Fruit fly (Drosophila melanogaster) whole organism, embryonic: Measurements from ENCODE around the gene por.
A peak's percentile ranks its signal among the peaks of the same experiment; 100 is the strongest.

Source experiments
- Atf6 ChIP-seq: fragments of 200-800 bp; sonication (Bioruptor generic); IDR thresholded peaks from 2 replicates; pipeline ENCODE4 v1.3.6; 2022; ENCODE audit warnings: missing biosample characterization, missing genetic modification characterization
- CG10462 ChIP-seq: fragments of 200-800 bp; sonication (Bioruptor generic); optimal IDR thresholded peaks from 2 replicates; lab custom pipeline; 2016; ENCODE audit warnings: missing biosample characterization, missing genetic modification characterization
- CG11456 ChIP-seq: fragments of 200-800 bp; sonication (Bioruptor generic); IDR thresholded peaks from 3 replicates; pipeline ENCODE4 v1.3.6; 2022; ENCODE audit warnings: missing biosample characterization, missing genetic modification characterization
- CG12942 ChIP-seq: fragments of 200-800 bp; sonication (Bioruptor generic); optimal IDR thresholded peaks from 3 replicates; lab custom pipeline; 2016; ENCODE audit warnings: missing biosample characterization, missing genetic modification characterization
- CG13296 ChIP-seq: fragments of 200-800 bp; sonication (Bioruptor generic); optimal IDR thresholded peaks from 3 replicates; lab custom pipeline; 2018; ENCODE audit warnings: missing biosample characterization, mild to moderate bottlenecking, missing genetic modification characterization
- CG15011 ChIP-seq: fragments of 200-800 bp; sonication (Bioruptor generic); optimal IDR thresholded peaks from 3 replicates; lab custom pipeline; 2018; ENCODE audit warnings: missing biosample characterization, mild to moderate bottlenecking, missing genetic modification characterization
- CG17361 ChIP-seq: fragments of 200-800 bp; sonication (Bioruptor generic); IDR thresholded peaks from 3 replicates; pipeline ENCODE4 v1.3.6; 2022; ENCODE audit warnings: missing biosample characterization, missing genetic modification characterization
- CG17385 ChIP-seq: fragments of 200-800 bp; sonication (Bioruptor generic); optimal IDR thresholded peaks from 3 replicates; lab custom pipeline; 2018; ENCODE audit warnings: missing biosample characterization, mild to moderate bottlenecking, missing genetic modification characterization
- CG1792 ChIP-seq: fragments of 200-800 bp; sonication (Bioruptor generic); optimal IDR thresholded peaks from 2 replicates; lab custom pipeline; 2016; ENCODE audit warnings: missing biosample characterization, missing genetic modification characterization
- CG2120 ChIP-seq: fragments of 200-800 bp; sonication (Bioruptor generic); optimal IDR thresholded peaks from 3 replicates; lab custom pipeline; 2016; ENCODE audit warnings: missing biosample characterization, missing genetic modification characterization
- CG2199 ChIP-seq: fragments of 200-800 bp; sonication (Bioruptor generic); IDR thresholded peaks from 3 replicates; pipeline ENCODE4 v1.3.6; 2022; ENCODE audit warnings: missing biosample characterization, missing genetic modification characterization
- CG2712 ChIP-seq: fragments of 200-800 bp; optimal IDR thresholded peaks from 3 replicates; lab custom pipeline; 2019; ENCODE audit warnings: missing biosample characterization, mild to moderate bottlenecking, missing genetic modification characterization, moderate library complexity
- CG30403 ChIP-seq: fragments of 200-800 bp; sonication (Bioruptor generic); optimal IDR thresholded peaks from 3 replicates; lab custom pipeline; 2016; ENCODE audit warnings: missing biosample characterization, missing genetic modification characterization
- CG31441 ChIP-seq: fragments of 200-800 bp; sonication (Bioruptor generic); IDR thresholded peaks from 2 replicates; pipeline ENCODE4 v1.3.6; 2022; ENCODE audit warnings: missing biosample characterization, missing genetic modification characterization
- CG3847 ChIP-seq: fragments of 200-800 bp; sonication (Bioruptor generic); IDR thresholded peaks from 2 replicates; pipeline ENCODE4 v1.3.6; 2022; ENCODE audit warnings: missing biosample characterization, missing genetic modification characterization
- CG43689 ChIP-seq: fragments of 200-800 bp; sonication (Bioruptor generic); IDR thresholded peaks from 2 replicates; pipeline ENCODE4 v1.3.6; 2022; ENCODE audit warnings: missing biosample characterization, missing genetic modification characterization
- CG4424 ChIP-seq: fragments of 200-800 bp; sonication (Bioruptor generic); optimal IDR thresholded peaks from 3 replicates; lab custom pipeline; 2016; ENCODE audit warnings: missing biosample characterization, missing genetic modification characterization
- CG4820 ChIP-seq: fragments of 200-800 bp; sonication (Bioruptor generic); optimal IDR thresholded peaks from 3 replicates; lab custom pipeline; 2016; ENCODE audit warnings: missing biosample characterization, missing genetic modification characterization
- CG6272 ChIP-seq: fragments of 200-800 bp; sonication (Bioruptor generic); IDR thresholded peaks from 2 replicates; pipeline ENCODE4 v1.3.6; 2022; ENCODE audit warnings: missing biosample characterization, missing genetic modification characterization
- CG6689 ChIP-seq: fragments of 200-800 bp; sonication (Bioruptor generic); IDR thresholded peaks from 2 replicates; pipeline ENCODE4 v1.3.6; 2022; ENCODE audit warnings: missing biosample characterization, missing genetic modification characterization
- CG6791 ChIP-seq: fragments of 200-800 bp; sonication (Bioruptor generic); IDR thresholded peaks from 3 replicates; pipeline ENCODE4 v1.3.6; 2022; ENCODE audit warnings: missing biosample characterization, missing genetic modification characterization; ENCODE audit not compliant: partially characterized antibody
- CG8478 ChIP-seq: fragments of >200 bp; optimal IDR thresholded peaks from 2 replicates; lab custom pipeline; 2018
- CG8944 ChIP-seq: fragments of 200-800 bp; sonication (Bioruptor generic); optimal IDR thresholded peaks from 3 replicates; lab custom pipeline; 2016; ENCODE audit warnings: missing biosample characterization, missing genetic modification characterization
- CkIIα-i1 ChIP-seq: fragments of 200-800 bp; sonication (Bioruptor generic); IDR thresholded peaks from 2 replicates; pipeline ENCODE4 v1.3.6; 2022; ENCODE audit warnings: missing biosample characterization, missing genetic modification characterization
- D ChIP-seq, 2 experiments: fragments of 200-800 bp in 1 of 2; fragments of >200 bp in 1 of 2; sonication (Bioruptor generic) in 1 of 2; optimal IDR thresholded peaks; 2 replicates in 1 of 2; 3 replicates in 1 of 2; lab custom pipeline; 2017; ENCODE audit warnings: mild to moderate bottlenecking in 1 of 2, missing biosample characterization in 1 of 2, missing genetic modification characterization in 1 of 2, missing genetic modification reagents in 1 of 2
- Drgx ChIP-seq: fragments of 200-800 bp; sonication (Bioruptor generic); IDR thresholded peaks from 2 replicates; pipeline ENCODE4 v1.3.6; 2022; ENCODE audit warnings: missing biosample characterization, missing genetic modification characterization
- HHEX ChIP-seq: fragments of 200-800 bp; sonication (Bioruptor generic); optimal IDR thresholded peaks from 3 replicates; lab custom pipeline; 2017; ENCODE audit warnings: missing biosample characterization, mild to moderate bottlenecking, missing genetic modification characterization, missing genetic modification reagents
- HLH4C ChIP-seq: fragments of 200-800 bp; sonication (Bioruptor generic); IDR thresholded peaks from 3 replicates; pipeline ENCODE4 v1.3.6; 2022; ENCODE audit warnings: missing biosample characterization, missing genetic modification characterization; ENCODE audit not compliant: partially characterized antibody
- Hsf ChIP-seq: fragments of 200-800 bp; sonication (Bioruptor generic); optimal IDR thresholded peaks from 3 replicates; lab custom pipeline; 2016; ENCODE audit warnings: missing biosample characterization, missing genetic modification characterization
- Jarid2 ChIP-seq: fragments of 200-800 bp; sonication (Bioruptor generic); optimal IDR thresholded peaks from 3 replicates; lab custom pipeline; 2017; ENCODE audit warnings: mild to moderate bottlenecking, missing biosample characterization, missing genetic modification reagents, missing genetic modification characterization
- Meics ChIP-seq: fragments of 200-800 bp; sonication (Bioruptor generic); optimal IDR thresholded peaks from 2 replicates; lab custom pipeline; 2017; ENCODE audit warnings: missing biosample characterization, mild to moderate bottlenecking, missing genetic modification characterization
- PHDP ChIP-seq: fragments of 200-800 bp; sonication (Bioruptor generic); optimal IDR thresholded peaks from 3 replicates; lab custom pipeline; 2018; ENCODE audit warnings: missing biosample characterization, mild to moderate bottlenecking, missing genetic modification characterization, moderate library complexity
- Xrp1 ChIP-seq: fragments of 200-800 bp; sonication (Bioruptor generic); IDR thresholded peaks from 2 replicates; pipeline ENCODE4 v1.3.6; 2022; ENCODE audit warnings: missing biosample characterization, missing genetic modification characterization
- cad ChIP-seq: fragments of >200 bp; optimal IDR thresholded peaks from 2 replicates; lab custom pipeline; 2017; ENCODE audit warnings: missing biosample characterization, missing genetic modification characterization
- cato ChIP-seq: fragments of 200-800 bp; sonication (Bioruptor generic); optimal IDR thresholded peaks from 2 replicates; lab custom pipeline; 2016; ENCODE audit warnings: missing biosample characterization, missing genetic modification characterization, borderline replicate concordance
- chif ChIP-seq, 2 experiments: fragments of 200-800 bp; sonication (Bioruptor generic); optimal IDR thresholded peaks; 3 replicates each; lab custom pipeline; 2016; ENCODE audit warnings: missing biosample characterization in 2 of 2, missing genetic modification characterization in 2 of 2
- crc ChIP-seq: fragments of 200-800 bp; sonication (Bioruptor generic); optimal IDR thresholded peaks from 2 replicates; lab custom pipeline; 2016; ENCODE audit warnings: missing biosample characterization, missing genetic modification characterization
- cwo ChIP-seq: fragments of 200-800 bp; sonication (Bioruptor generic); optimal IDR thresholded peaks from 3 replicates; lab custom pipeline; 2017; ENCODE audit warnings: missing biosample characterization, missing genetic modification characterization, mild to moderate bottlenecking, moderate library complexity, missing genetic modification reagents
- dmrt99B ChIP-seq: fragments of 200-800 bp; sonication (Bioruptor generic); optimal IDR thresholded peaks from 2 replicates; lab custom pipeline; 2018; ENCODE audit warnings: missing biosample characterization, mild to moderate bottlenecking, missing genetic modification characterization, moderate library complexity
- ems ChIP-seq: fragments of 200-800 bp; sonication (Bioruptor generic); optimal IDR thresholded peaks from 3 replicates; lab custom pipeline; 2016; ENCODE audit warnings: missing biosample characterization, missing genetic modification characterization
- en ChIP-seq: fragments of 200-800 bp; sonication (Bioruptor generic); optimal IDR thresholded peaks from 2 replicates; lab custom pipeline; 2016; ENCODE audit warnings: missing biosample characterization, missing genetic modification characterization
- lola ChIP-seq, 3 experiments: fragments of >200 bp in 2 of 3; fragments of 200-800 bp in 1 of 3; sonication (Bioruptor generic) in 1 of 3; optimal IDR thresholded peaks; 2 replicates each; lab custom pipeline; 2017 to 2019; ENCODE audit warnings: missing biosample characterization in 3 of 3, missing genetic modification characterization in 3 of 3, mild to moderate bottlenecking in 1 of 3, moderate library complexity in 1 of 3
- mirr ChIP-seq: fragments of 200-800 bp; sonication (Bioruptor generic); optimal IDR thresholded peaks from 3 replicates; lab custom pipeline; 2018; ENCODE audit warnings: missing biosample characterization, mild to moderate bottlenecking, missing genetic modification characterization
- onecut ChIP-seq: fragments of 200-800 bp; sonication (Bioruptor generic); IDR thresholded peaks from 2 replicates; pipeline ENCODE4 v1.3.6; 2022; ENCODE audit warnings: missing biosample characterization, missing genetic modification characterization
- sqz ChIP-seq: fragments of 200-800 bp; sonication (Bioruptor generic); optimal IDR thresholded peaks from 3 replicates; lab custom pipeline; 2018; ENCODE audit warnings: missing biosample characterization, mild to moderate bottlenecking, missing genetic modification characterization
- sug ChIP-seq: fragments of 200-800 bp; optimal IDR thresholded peaks from 2 replicates; lab custom pipeline; 2019; ENCODE audit warnings: missing biosample characterization, mild to moderate bottlenecking, missing genetic modification characterization, moderate library complexity
- tup ChIP-seq: fragments of 200-800 bp; sonication (Bioruptor generic); optimal IDR thresholded peaks from 2 replicates; lab custom pipeline; 2016; ENCODE audit warnings: missing biosample characterization, mild to moderate bottlenecking, missing genetic modification characterization, moderate library complexity
- twi ChIP-seq: fragments of 200-800 bp; optimal IDR thresholded peaks from 2 replicates; lab custom pipeline; 2019; ENCODE audit warnings: missing biosample characterization, mild to moderate bottlenecking, missing genetic modification characterization, moderate library complexity
- wek ChIP-seq: fragments of 200-800 bp; sonication (Bioruptor generic); optimal IDR thresholded peaks from 3 replicates; lab custom pipeline; 2018; ENCODE audit warnings: missing biosample characterization, mild to moderate bottlenecking, missing genetic modification characterization, moderate library complexity
- zfh1 ChIP-seq: fragments of 200-800 bp; sonication (Bioruptor generic); IDR thresholded peaks from 3 replicates; pipeline ENCODE4 v1.3.6; 2022; ENCODE audit warnings: missing biosample characterization, missing genetic modification characterization

por gene

DNA sequence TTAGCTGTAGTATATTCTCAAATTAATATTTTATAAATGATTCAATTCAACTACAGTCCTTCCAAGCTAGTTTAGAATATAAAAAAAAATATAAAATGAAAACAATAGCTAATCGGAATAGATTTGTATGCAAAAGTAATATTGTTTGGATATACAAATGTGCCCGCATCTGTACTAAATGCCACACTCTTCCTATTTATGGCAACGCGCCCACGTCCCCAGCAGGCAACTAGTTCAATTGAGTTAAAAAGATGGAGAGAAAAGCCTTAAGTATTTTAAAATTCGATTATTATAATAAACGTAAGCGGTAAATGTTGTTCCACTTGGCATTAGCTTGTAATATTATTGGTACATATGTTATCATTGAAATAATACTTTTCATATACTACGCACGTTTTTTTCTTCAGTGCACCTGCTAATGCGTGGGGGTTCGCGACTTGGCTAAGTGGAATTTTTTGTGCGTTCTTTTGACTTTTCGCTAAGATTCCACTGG lies 26.0 kb upstream of the por start (continued):
- TF ChIP-seq cwo (GFP tag; lab: Kevin White, UChicago) (peak; percentile 56), CG43689 (GFP tag; lab: Robert Waterston, UW) (peak; percentile 40; the same call in 1 of the 2 replicates), sqz (GFP tag; lab: Kevin White, UChicago) (peak; percentile 5), CG2712 (tag; lab: Kevin White, UChicago) (peak; percentile 78), CkIIα-i1 (GFP tag; lab: Robert Waterston, UW) (no peak), CG4820 (GFP tag; lab: Kevin White, UChicago) (peak; percentile 55), CG4424 (GFP tag; lab: Kevin White, UChicago) (peak; percentile 77), CG8944 (GFP tag; lab: Kevin White, UChicago) (peak; percentile 28), HHEX (GFP tag; lab: Kevin White, UChicago) (peak; percentile 39), PHDP (tag; lab: Kevin White, UChicago) (peak; percentile 85), zfh1 (GFP tag; lab: Robert Waterston, UW) (peak; percentile 23; the same call in 1 of the 3 replicates), CG11456 (GFP tag; lab: Robert Waterston, UW) (no peak; the same call in 2 of the 3 replicates), CG12942 (GFP tag; lab: Kevin White, UChicago) (peak; percentile 64), lola (GFP tag; optimal IDR thresholded peaks at IDR 0.05; lab: Kevin White, UChicago) (peak in 1 of 3 experiments; percentile 60), CG6791 (GFP tag; lab: Robert Waterston, UW) (no peak), CG31441 (GFP tag; lab: Robert Waterston, UW) (peak; percentile 90), CG13296 (peak; percentile 21), cato (GFP tag; lab: Kevin White, UChicago) (peak; percentile 33), CG8478 (no peak), CG2199 (GFP tag; lab: Robert Waterston, UW) (no peak), cad (no peak), Drgx (GFP tag; lab: Robert Waterston, UW) (peak; percentile 48), CG15011 (peak; percentile 44), CG6272 (GFP tag; lab: Robert Waterston, UW) (0 out of 2 replicates have a peak, but pooled peaks have one; percentile 24), onecut (GFP tag; lab: Robert Waterston, UW) (0 out of 2 replicates have a peak, but pooled peaks have one; percentile 4), D (optimal IDR thresholded peaks at IDR 0.05; lab: Kevin White, UChicago) (no peak), D (GFP tag; optimal IDR thresholded peaks at IDR 0.05; lab: Kevin White, UChicago) (peak; percentile 59), sug (tag; lab: Kevin White, UChicago) (no peak), CG1792 (no peak), wek (GFP tag; lab: Kevin White, UChicago) (no peak), HLH4C (GFP tag; lab: Robert Waterston, UW) (no peak), mirr (GFP tag; lab: Kevin White, UChicago) (no peak), Meics (GFP tag; lab: Kevin White, UChicago) (peak; percentile 57), Atf6 (GFP tag; lab: Robert Waterston, UW) (peak; percentile 64), Xrp1 (GFP tag; lab: Robert Waterston, UW) (peak; percentile 53; the same call in 1 of the 2 replicates), twi (tag; lab: Kevin White, UChicago) (peak; percentile 18), CG30403 (peak; percentile 85), dmrt99B (peak; percentile 88), crc (GFP tag; lab: Kevin White, UChicago) (no peak), CG6689 (GFP tag; lab: Robert Waterston, UW) (peak; percentile 57), CG17361 (GFP tag; lab: Robert Waterston, UW) (peak; percentile 84), Jarid2 (GFP tag; lab: Kevin White, UChicago) (peak; percentile 40), en (GFP tag; lab: Kevin White, UChicago) (peak; percentile 22), chif (GFP tag; optimal IDR thresholded peaks at IDR 0.05; lab: Kevin White, UChicago) (peak; percentile 34 to 38), CG2120 (peak; percentile 74), tup (GFP tag; lab: Kevin White, UChicago) (peak; percentile 18), CG3847 (GFP tag; lab: Robert Waterston, UW) (peak; percentile 65), CG17385 (GFP tag; lab: Kevin White, UChicago) (peak; percentile 59), CG10462 (GFP tag; lab: Kevin White, UChicago) (peak; percentile 52), Hsf (peak; percentile 70), ems (peak; percentile 56)
